Worm (Caenorhabditis elegans) whole organism, mixed stage, embryonic: ENCODE measurements around the gene F26G1.9.

ENCODE experiments used
- bed-3 ChIP-seq: fragments of 200-800 bp; sonication (Bioruptor generic); optimal IDR thresholded peaks from 3 replicates; lab custom pipeline; 2018; ENCODE audit warnings: mild to moderate bottlenecking, missing genetic modification characterization, moderate library complexity, missing compliant biosample characterization
- cnd-1 ChIP-seq: fragments of 200-800 bp; sonication (Bioruptor generic); optimal IDR thresholded peaks from 2 replicates; lab custom pipeline; 2018; ENCODE audit warnings: mild to moderate bottlenecking, missing genetic modification characterization, missing compliant biosample characterization
- hlh-1 ChIP-seq: fragments of 150-350 bp; optimal IDR thresholded peaks from 2 replicates; lab custom pipeline; 2014; ENCODE audit warnings: missing biosample characterization, missing genetic modification reagents, missing genetic modification characterization
- lin-13 ChIP-seq: fragments of 150-350 bp; optimal IDR thresholded peaks from 2 replicates; lab custom pipeline; 2014; ENCODE audit warnings: missing biosample characterization, missing genetic modification characterization
- nhr-12 ChIP-seq: fragments of 150-350 bp; optimal IDR thresholded peaks from 2 replicates; lab custom pipeline; 2014; ENCODE audit warnings: missing biosample characterization, missing genetic modification characterization
- nhr-237 ChIP-seq: fragments of 150-350 bp; optimal IDR thresholded peaks from 2 replicates; lab custom pipeline; 2014; ENCODE audit warnings: missing biosample characterization, missing genetic modification characterization
- nhr-76 ChIP-seq: sonication (generic microtip); optimal IDR thresholded peaks from 2 replicates; lab custom pipeline; 2017; ENCODE audit warnings: missing biosample characterization, missing genetic modification characterization
- zip-8 ChIP-seq: fragments of 150-350 bp; optimal IDR thresholded peaks from 2 replicates; lab custom pipeline; 2014; ENCODE audit warnings: missing biosample characterization, missing genetic modification characterization
- ztf-11 ChIP-seq: fragments of 150-350 bp; optimal IDR thresholded peaks from 2 replicates; lab custom pipeline; 2014; ENCODE audit warnings: missing biosample characterization, missing genetic modification characterization

DNA sequence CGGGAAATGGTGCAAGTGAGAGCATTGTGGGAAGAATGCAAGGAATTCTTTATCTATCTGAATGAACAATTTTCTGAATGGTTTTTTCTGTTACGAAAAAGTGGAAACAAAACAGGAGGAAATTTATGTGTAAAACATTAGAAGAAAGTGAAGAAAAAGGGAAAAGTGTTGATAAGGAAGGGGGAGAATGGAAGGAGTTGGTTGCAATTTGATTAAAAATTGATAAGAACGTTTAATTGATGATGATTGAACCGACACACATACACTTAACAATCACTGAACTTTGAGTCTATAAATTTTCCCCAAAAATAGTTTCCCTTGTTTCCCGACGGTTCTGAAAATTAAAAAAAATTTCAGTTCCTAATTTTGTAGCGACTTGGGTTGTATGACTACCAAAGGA lies 29.1 kb upstream of the F26G1.9 start:
- TF ChIP-seq nhr-76 (tag; lab: Kevin White, UChicago) = no peak
- TF ChIP-seq cnd-1 (tag; lab: Kevin White, UChicago) = no peak
- no peak for TF ChIP-seq hlh-1
- no peak for TF ChIP-seq lin-13 (tag; lab: Kevin White, UChicago)
- TF ChIP-seq zip-8 (tag; lab: Kevin White, UChicago) = no peak
- no peak for TF ChIP-seq bed-3 (GFP tag; lab: Kevin White, UChicago)
- no peak for TF ChIP-seq nhr-237 (tag; lab: Kevin White, UChicago)
- no peak for TF ChIP-seq nhr-12 (tag; lab: Kevin White, UChicago)
- TF ChIP-seq ztf-11 (tag; lab: Kevin White, UChicago) = no peak
